Worm (Caenorhabditis elegans) whole organism, young adult: Measurements from ENCODE around the gene Y73C8B.3.

Source experiments
- F22D6.2 ChIP-seq: sonication (generic microtip); optimal IDR thresholded peaks from 2 replicates; lab custom pipeline; 2016; ENCODE audit warnings: mild to moderate bottlenecking, missing genetic modification characterization, missing compliant biosample characterization
- F33H1.4 ChIP-seq: fragments of 200-800 bp; sonication (Bioruptor generic); IDR thresholded peaks from 2 replicates; pipeline ENCODE4 v1.3.6; 2022; ENCODE audit warnings: missing genetic modification reagents, missing genetic modification characterization, missing compliant biosample characterization
- F52B5.7 ChIP-seq: sonication (generic microtip); optimal IDR thresholded peaks from 2 replicates; lab custom pipeline; 2016; ENCODE audit warnings: mild to moderate bottlenecking, missing genetic modification characterization, missing compliant biosample characterization
- F57C9.4 ChIP-seq: sonication (generic microtip); optimal IDR thresholded peaks from 2 replicates; lab custom pipeline; 2017; ENCODE audit warnings: mild to moderate bottlenecking, missing genetic modification characterization, missing compliant biosample characterization
- Y53G8AR.9 ChIP-seq: fragments of 200-800 bp; sonication (Bioruptor generic); conservative IDR thresholded peaks from 2 replicates; pipeline ENCODE4 v1.3.6; 2022; ENCODE audit warnings: missing genetic modification reagents, missing genetic modification characterization, missing compliant biosample characterization
- Y56A3A.18 ChIP-seq: fragments of 200-800 bp; sonication (Bioruptor generic); IDR thresholded peaks from 2 replicates; pipeline ENCODE4 v1.3.6; 2022; ENCODE audit warnings: missing genetic modification reagents, missing genetic modification characterization, missing compliant biosample characterization
- aptf-2 ChIP-seq: fragments of 200-800 bp; sonication (Bioruptor generic); conservative IDR thresholded peaks from 2 replicates; pipeline ENCODE4 v1.3.6; 2022; ENCODE audit warnings: missing genetic modification reagents, missing genetic modification characterization, missing compliant biosample characterization
- atf-7 ChIP-seq: sonication (generic microtip); optimal IDR thresholded peaks from 2 replicates; lab custom pipeline; 2017; ENCODE audit warnings: mild to moderate bottlenecking, missing genetic modification characterization, missing compliant biosample characterization
- attf-5 ChIP-seq: fragments of 200-800 bp; sonication (Bioruptor generic); optimal IDR thresholded peaks from 2 replicates; lab custom pipeline; 2018; ENCODE audit warnings: mild to moderate bottlenecking, missing genetic modification characterization, missing compliant biosample characterization
- ceh-100 ChIP-seq: fragments of 200-800 bp; sonication (Bioruptor generic); IDR thresholded peaks from 2 replicates; pipeline ENCODE4 v1.3.6; 2022; ENCODE audit warnings: missing genetic modification reagents, missing genetic modification characterization, missing compliant biosample characterization
- ceh-27 ChIP-seq: fragments of 200-800 bp; sonication (Bioruptor generic); optimal IDR thresholded peaks from 2 replicates; lab custom pipeline; 2018; ENCODE audit warnings: mild to moderate bottlenecking, missing genetic modification characterization, moderate library complexity, missing compliant biosample characterization
- ceh-40 ChIP-seq: fragments of 200-800 bp; sonication (Bioruptor generic); IDR thresholded peaks from 2 replicates; pipeline ENCODE4 v1.3.6; 2022; ENCODE audit warnings: missing genetic modification characterization, missing compliant biosample characterization
- ceh-79 ChIP-seq: sonication (generic microtip); optimal IDR thresholded peaks from 2 replicates; lab custom pipeline; 2017; ENCODE audit warnings: mild to moderate bottlenecking, missing genetic modification characterization, missing compliant biosample characterization
- chd-7 ChIP-seq: sonication (generic microtip); optimal IDR thresholded peaks from 2 replicates; lab custom pipeline; 2016; ENCODE audit warnings: mild to moderate bottlenecking, missing genetic modification characterization, moderate library complexity, missing compliant biosample characterization
- die-1 ChIP-seq: sonication (generic microtip); optimal IDR thresholded peaks from 2 replicates; lab custom pipeline; 2016; ENCODE audit warnings: missing genotype, mild to moderate bottlenecking, missing genetic modification characterization, missing compliant biosample characterization
- hmg-1.2 ChIP-seq: fragments of 200-800 bp; sonication (Bioruptor generic); IDR thresholded peaks from 2 replicates; pipeline ENCODE4 v1.3.6; 2022; ENCODE audit warnings: missing genetic modification reagents, missing genetic modification characterization, missing compliant biosample characterization
- hsf-1 ChIP-seq: fragments of 200-800 bp; sonication (Bioruptor generic); IDR thresholded peaks from 2 replicates; pipeline ENCODE4 v1.3.6; 2022; ENCODE audit warnings: missing genetic modification reagents, missing genetic modification characterization, missing compliant biosample characterization
- let-607 ChIP-seq, 2 experiments: fragments of 200-800 bp in 1 of 2; sonication (Bioruptor generic) in 1 of 2; sonication (generic microtip) in 1 of 2; optimal IDR thresholded peaks; 2 replicates each; lab custom pipeline; 2016 to 2018; ENCODE audit warnings: mild to moderate bottlenecking in 2 of 2, missing compliant biosample characterization in 2 of 2, missing genetic modification characterization in 2 of 2, moderate library complexity in 2 of 2, missing genotype in 1 of 2
- lin-40 ChIP-seq: sonication (generic microtip); optimal IDR thresholded peaks from 2 replicates; lab custom pipeline; 2016; ENCODE audit warnings: missing genetic modification characterization, mild to moderate bottlenecking, missing compliant biosample characterization, missing genotype, missing genetic modification reagents
- lsy-27 ChIP-seq: sonication (generic microtip); optimal IDR thresholded peaks from 2 replicates; lab custom pipeline; 2017; ENCODE audit warnings: missing genetic modification characterization, mild to moderate bottlenecking, missing compliant biosample characterization, antibody characterized with exemption, missing genotype, borderline replicate concordance; ENCODE audit not compliant: insufficient read depth
- madf-10 ChIP-seq: sonication (generic microtip); optimal IDR thresholded peaks from 2 replicates; lab custom pipeline; 2016; ENCODE audit warnings: mild to moderate bottlenecking, missing genetic modification characterization, missing compliant biosample characterization
- madf-3 ChIP-seq: fragments of 200-800 bp; sonication (Bioruptor generic); IDR thresholded peaks from 2 replicates; pipeline ENCODE4 v1.3.6; 2022; ENCODE audit warnings: missing genetic modification reagents, missing genetic modification characterization, missing compliant biosample characterization
- madf-6 ChIP-seq: fragments of 200-800 bp; sonication (Bioruptor generic); IDR thresholded peaks from 2 replicates; pipeline ENCODE4 v1.3.6; 2022; ENCODE audit warnings: missing genetic modification reagents, missing genetic modification characterization, missing compliant biosample characterization
- mcd-1 ChIP-seq: fragments of 200-800 bp; sonication (Bioruptor generic); IDR thresholded peaks from 2 replicates; pipeline ENCODE4 v1.3.6; 2022; ENCODE audit warnings: missing genetic modification reagents, missing genetic modification characterization, missing compliant biosample characterization
- mel-28 ChIP-seq: sonication (generic microtip); optimal IDR thresholded peaks from 2 replicates; lab custom pipeline; 2016; ENCODE audit warnings: borderline replicate concordance, mild to moderate bottlenecking, missing genetic modification characterization, missing compliant biosample characterization
- mes-4 ChIP-seq: sonication (generic microtip); optimal IDR thresholded peaks from 2 replicates; lab custom pipeline; 2016; ENCODE audit warnings: missing genotype, missing genetic modification characterization, missing compliant biosample characterization
- nfyb-1 ChIP-seq: fragments of 200-800 bp; sonication (Bioruptor generic); IDR thresholded peaks from 2 replicates; pipeline ENCODE4 v1.3.6; 2022; ENCODE audit warnings: missing genetic modification reagents, missing genetic modification characterization, missing compliant biosample characterization
- nhr-80 ChIP-seq: sonication (generic microtip); optimal IDR thresholded peaks from 2 replicates; lab custom pipeline; 2016; ENCODE audit warnings: missing genetic modification characterization, missing compliant biosample characterization
- nhr-90 ChIP-seq: sonication (generic microtip); optimal IDR thresholded peaks from 2 replicates; lab custom pipeline; 2016; ENCODE audit warnings: missing genotype, mild to moderate bottlenecking, missing genetic modification characterization, missing compliant biosample characterization
- rec-8 ChIP-seq, 2 experiments: sonication (generic microtip); optimal IDR thresholded peaks; 2 replicates each; lab custom pipeline; 2016; ENCODE audit warnings: mild to moderate bottlenecking in 2 of 2, missing genetic modification characterization in 2 of 2, missing genetic modification reagents in 2 of 2, missing genotype in 2 of 2, missing biosample characterization in 1 of 2, missing compliant biosample characterization in 1 of 2, moderate library complexity in 1 of 2
- snpc-4 ChIP-seq, 5 experiments: fragments of 150-350 bp in 1 of 5; sonication (generic microtip) in 4 of 5; optimal IDR thresholded peaks; 2 replicates each; lab custom pipeline; 2014 to 2018; ENCODE audit warnings: missing genetic modification characterization in 5 of 5, missing biosample characterization in 3 of 5, antibody characterized with exemption in 2 of 5, mild to moderate bottlenecking in 2 of 5, missing compliant biosample characterization in 2 of 5, missing genotype in 2 of 5, moderate library complexity in 2 of 5, missing genetic modification reagents in 1 of 5
- tbp1 ChIP-seq: fragments of 200-800 bp; sonication (Bioruptor generic); optimal IDR thresholded peaks from 2 replicates; lab custom pipeline; 2018; ENCODE audit warnings: mild to moderate bottlenecking, missing genetic modification characterization, missing compliant biosample characterization
- unc-130 ChIP-seq: sonication (generic microtip); optimal IDR thresholded peaks from 2 replicates; lab custom pipeline; 2016; ENCODE audit warnings: missing genetic modification reagents, missing genetic modification characterization, missing compliant biosample characterization
- ztf-28 ChIP-seq: fragments of 200-800 bp; sonication (Bioruptor generic); IDR thresholded peaks from 2 replicates; pipeline ENCODE4 v1.3.6; 2022; ENCODE audit warnings: missing genetic modification reagents, missing genetic modification characterization, missing compliant biosample characterization
- ztf-3 ChIP-seq: fragments of 200-800 bp; sonication (Bioruptor generic); optimal IDR thresholded peaks from 2 replicates; lab custom pipeline; 2018; ENCODE audit warnings: mild to moderate bottlenecking, missing genetic modification characterization, missing compliant biosample characterization
- ztf-6 ChIP-seq: fragments of 200-800 bp; sonication (Bioruptor generic); IDR thresholded peaks from 2 replicates; pipeline ENCODE4 v1.3.6; 2022; ENCODE audit warnings: missing genetic modification reagents, missing genetic modification characterization, missing compliant biosample characterization

Y73C8B.3 gene

ce11 chrV:3193091-3193608 lies at the start of gene Y73C8B.3, which contains the start of gene Y73C8B.9:
Gene Y73C8B.3, minus strand, starts transcription at chrV:3193237.
Gene Y73C8B.9, plus strand, starts transcription at chrV:3193558.
- peak; percentile 33; the same call in 1 of the 2 replicates for TF ChIP-seq mcd-1 (GFP tag; lab: Robert Waterston, UW)
- peak; percentile 89; the same call in 1 of the 2 replicates for TF ChIP-seq hmg-1.2 (GFP tag; lab: Robert Waterston, UW)
- TF ChIP-seq madf-3 (GFP tag; lab: Robert Waterston, UW), result no peak
- TF ChIP-seq mes-4, result no peak
- TF ChIP-seq atf-7 (tag; lab: Kevin White, UChicago), result peak; percentile 6
- peak; percentile 28; the same call in 1 of the 2 replicates for TF ChIP-seq nfyb-1 (GFP tag; lab: Robert Waterston, UW)
- TF ChIP-seq lin-40 (tag; lab: Kevin White, UChicago), result peak; percentile 5
- TF ChIP-seq nhr-80 (tag; lab: Kevin White, UChicago), result peak; percentile 52
- TF ChIP-seq madf-6 (GFP tag; lab: Robert Waterston, UW), result no peak

- TF ChIP-seq hsf-1 (GFP tag; lab: Robert Waterston, UW) (no peak), ceh-27 (GFP tag; lab: Kevin White, UChicago) (no peak), Y56A3A.18 (no peak), F52B5.7 (tag; lab: Kevin White, UChicago) (no peak), ceh-79 (tag; lab: Kevin White, UChicago) (no peak), F33H1.4 (GFP tag; lab: Robert Waterston, UW) (no peak), let-607 (tag; optimal IDR thresholded peaks at IDR 0.05; lab: Kevin White, UChicago) (no peak), attf-5 (no peak), mel-28 (tag; lab: Kevin White, UChicago) (no peak), die-1 (no peak), ztf-28 (no peak)
- TF ChIP-seq, all 124 proteins: peak for 0
Observed at ce11 chrV:3241175-3241574, 48.1 kb upstream of the Y73C8B.3 start, which contains the start of gene srj-11. Gene srj-11, plus strand, starts transcription at chrV:3241424.

ce11 chrV:3236610-3237009 lies 43.6 kb upstream of the Y73C8B.3 start, which contains the start of the genes K08D9.9 and str-16:
Gene K08D9.9, minus strand, starts transcription at chrV:3236710.
Gene str-16, plus strand, starts transcription at chrV:3236875.
- TF ChIP-seq F57C9.4 (tag; lab: Kevin White, UChicago) (no peak), ceh-40 (GFP tag; lab: Robert Waterston, UW) (no peak), lsy-27 (tag; lab: Kevin White, UChicago) (no peak), chd-7 (tag; lab: Kevin White, UChicago) (no peak), aptf-2 (GFP tag; lab: Robert Waterston, UW) (no peak), tbp1 (GFP tag; lab: Kevin White, UChicago) (no peak), ztf-3 (GFP tag; lab: Kevin White, UChicago) (no peak), madf-10 (no peak), nhr-80 (tag; lab: Kevin White, UChicago) (no peak), atf-7 (tag; lab: Kevin White, UChicago) (no peak), ztf-6 (GFP tag; lab: Robert Waterston, UW) (no peak), snpc-4 (GFP tag; optimal IDR thresholded peaks at IDR 0.05; lab: Kevin White, UChicago) (no peak), snpc-4 (tag; optimal IDR thresholded peaks at IDR 0.05; lab: Kevin White, UChicago) (no peak), unc-130 (GFP tag; lab: Kevin White, UChicago) (no peak), F22D6.2 (tag; lab: Kevin White, UChicago) (no peak), rec-8 (tag; optimal IDR thresholded peaks at IDR 0.05; lab: Kevin White, UChicago) (no peak), nhr-90 (tag; lab: Kevin White, UChicago) (no peak), die-1 (no peak), nfyb-1 (GFP tag; lab: Robert Waterston, UW) (no peak), ceh-100 (GFP tag; lab: Robert Waterston, UW) (no peak), Y53G8AR.9 (GFP tag; lab: Robert Waterston, UW) (no peak)
